Worm (Caenorhabditis elegans) whole organism, midembryonic: Measurements from ENCODE around the gene nas-3.

Experiments
- T22C8.4 ChIP-seq: fragments of 200-800 bp; sonication (Bioruptor generic); IDR thresholded peaks from 2 replicates; pipeline ENCODE4 v1.3.6; 2022; ENCODE audit warnings: missing genetic modification characterization, missing compliant biosample characterization
- cog-1 ChIP-seq: sonication (generic microtip); optimal IDR thresholded peaks from 2 replicates; lab custom pipeline; 2016; ENCODE audit warnings: missing genetic modification characterization, missing compliant biosample characterization
- flt-1 ChIP-seq: fragments of 200-800 bp; sonication (Bioruptor generic); IDR thresholded peaks from 2 replicates; pipeline ENCODE4 v1.3.6; 2022; ENCODE audit warnings: missing genetic modification characterization, missing compliant biosample characterization
- med-1 ChIP-seq: sonication (generic microtip); optimal IDR thresholded peaks from 2 replicates; lab custom pipeline; 2017; ENCODE audit warnings: missing genetic modification characterization, mild to moderate bottlenecking, missing compliant biosample characterization, antibody characterized with exemption, missing genetic modification reagents; ENCODE audit not compliant: insufficient read depth
- tab-1 ChIP-seq: fragments of 200-800 bp; sonication (Bioruptor generic); IDR thresholded peaks from 2 replicates; pipeline ENCODE4 v1.3.6; 2022; ENCODE audit warnings: missing genetic modification characterization, missing compliant biosample characterization

- TF ChIP-seq T22C8.4 (no peak), tab-1 (no peak), cog-1 (tag; lab: Kevin White, UChicago) (no peak), med-1 (GFP tag; lab: Kevin White, UChicago) (no peak), flt-1 (GFP tag; lab: Robert Waterston, UW) (no peak)
These were observed 2.6 kb downstream of the nas-3 start, which contains the start of gene K06A4.6 for ce11 chrV:9480566-9480965.
